Worm (Caenorhabditis elegans): ENCODE results near the gene T28A11.18.

- no peak for TF ChIP-seq mep-1 (tag; optimal IDR thresholded peaks at IDR 0.05)
- no peak for TF ChIP-seq unc-62 (GFP tag; optimal IDR thresholded peaks at IDR 0.05)
- no peak for TF ChIP-seq mls-2 (tag; optimal IDR thresholded peaks at IDR 0.05)
- no peak for TF ChIP-seq snpc-4 (tag; optimal IDR thresholded peaks at IDR 0.05)
- TF ChIP-seq pha-4 (tag; optimal IDR thresholded peaks at IDR 0.05) = no peak
- no peak for TF ChIP-seq ces-1 (GFP tag; optimal IDR thresholded peaks at IDR 0.05)
- TF ChIP-seq blmp-1 (tag; optimal IDR thresholded peaks at IDR 0.05) = no peak
- TF ChIP-seq elt-3 (tag; optimal IDR thresholded peaks at IDR 0.05) = no peak
Observed at ce11 chrV:3247515-3247914, 20.3 kb downstream of the T28A11.18 start, which contains the start of gene srj-8.
